Fruit fly (Drosophila melanogaster) whole organism, prepupa: Measurements from ENCODE around the gene Polr2A.

Source experiments
- Blimp-1 ChIP-seq: fragments of 200-800 bp; sonication (Bioruptor generic); optimal IDR thresholded peaks from 3 replicates; lab custom pipeline; 2017; ENCODE audit warnings: missing biosample characterization, missing genetic modification characterization, mild to moderate bottlenecking, moderate library complexity, missing genetic modification reagents
- CG10669 ChIP-seq: fragments of 200-800 bp; sonication (Bioruptor generic); optimal IDR thresholded peaks from 3 replicates; lab custom pipeline; 2018; ENCODE audit warnings: missing biosample characterization, mild to moderate bottlenecking, missing genetic modification characterization, moderate library complexity
- CG11762 ChIP-seq: fragments of 200-800 bp; sonication (Bioruptor generic); optimal IDR thresholded peaks from 3 replicates; lab custom pipeline; 2016; ENCODE audit warnings: missing biosample characterization, missing genetic modification characterization; ENCODE audit not compliant: insufficient read depth
- CG11902 ChIP-seq: fragments of 200-800 bp; sonication (Bioruptor generic); optimal IDR thresholded peaks from 3 replicates; lab custom pipeline; 2016; ENCODE audit warnings: missing biosample characterization, missing genetic modification characterization
- CG15336 ChIP-seq: fragments of 200-800 bp; sonication (Bioruptor generic); IDR thresholded peaks from 2 replicates; pipeline ENCODE4 v1.3.6; 2022; ENCODE audit warnings: missing biosample characterization, missing genetic modification characterization
- CG1621 ChIP-seq: fragments of 200-800 bp; sonication (Bioruptor generic); optimal IDR thresholded peaks from 3 replicates; lab custom pipeline; 2018; ENCODE audit warnings: missing biosample characterization, mild to moderate bottlenecking, missing genetic modification characterization
- CG16779 ChIP-seq: fragments of 200-800 bp; sonication (Bioruptor generic); optimal IDR thresholded peaks from 3 replicates; lab custom pipeline; 2017; ENCODE audit warnings: missing biosample characterization, mild to moderate bottlenecking, missing genetic modification characterization
- CG3032 ChIP-seq: fragments of 200-800 bp; optimal IDR thresholded peaks from 2 replicates; lab custom pipeline; 2019; ENCODE audit warnings: missing biosample characterization, mild to moderate bottlenecking, missing genetic modification characterization, moderate library complexity
- CG31627 ChIP-seq: fragments of 200-800 bp; sonication (Bioruptor generic); optimal IDR thresholded peaks from 3 replicates; lab custom pipeline; 2016; ENCODE audit warnings: missing biosample characterization, missing genetic modification characterization
- CG32006 ChIP-seq: fragments of 200-800 bp; sonication (Bioruptor generic); optimal IDR thresholded peaks from 3 replicates; lab custom pipeline; 2017; ENCODE audit warnings: missing biosample characterization, mild to moderate bottlenecking, missing genetic modification characterization
- CG34406 ChIP-seq: fragments of 200-800 bp; sonication (Bioruptor generic); optimal IDR thresholded peaks from 3 replicates; lab custom pipeline; 2016; ENCODE audit warnings: missing biosample characterization, missing genetic modification characterization
- CG3919 ChIP-seq: fragments of 200-800 bp; sonication (Bioruptor generic); optimal IDR thresholded peaks from 3 replicates; lab custom pipeline; 2016; ENCODE audit warnings: missing biosample characterization, missing genetic modification characterization
- CG4318 ChIP-seq: fragments of 200-800 bp; sonication (Bioruptor generic); optimal IDR thresholded peaks from 3 replicates; lab custom pipeline; 2017; ENCODE audit warnings: missing biosample characterization, mild to moderate bottlenecking, missing genetic modification characterization
- CG6163 ChIP-seq: fragments of 200-800 bp; sonication (Bioruptor generic); IDR thresholded peaks from 3 replicates; pipeline ENCODE4 v1.3.6; 2022; ENCODE audit warnings: missing biosample characterization, missing genetic modification characterization
- CG6276 ChIP-seq: fragments of 200-800 bp; sonication (Bioruptor generic); optimal IDR thresholded peaks from 2 replicates; lab custom pipeline; 2017; ENCODE audit warnings: missing biosample characterization, mild to moderate bottlenecking, missing genetic modification characterization
- CG6792 ChIP-seq: fragments of 200-800 bp; sonication (Bioruptor generic); optimal IDR thresholded peaks from 3 replicates; lab custom pipeline; 2016; ENCODE audit warnings: missing biosample characterization, missing genetic modification characterization
- CG6808 ChIP-seq: fragments of 200-800 bp; sonication (Bioruptor generic); optimal IDR thresholded peaks from 3 replicates; lab custom pipeline; 2017; ENCODE audit warnings: missing biosample characterization, missing genetic modification characterization, mild to moderate bottlenecking, moderate library complexity, missing genetic modification reagents
- CG6854 ChIP-seq: fragments of 200-800 bp; sonication (Bioruptor generic); optimal IDR thresholded peaks from 2 replicates; lab custom pipeline; 2017; ENCODE audit warnings: missing biosample characterization, mild to moderate bottlenecking, missing genetic modification characterization
- CG7368 ChIP-seq: fragments of 200-800 bp; sonication (Bioruptor generic); optimal IDR thresholded peaks from 3 replicates; lab custom pipeline; 2016; ENCODE audit warnings: missing biosample characterization, missing genetic modification characterization
- CG8119 ChIP-seq: fragments of 200-800 bp; sonication (Bioruptor generic); IDR thresholded peaks from 3 replicates; pipeline ENCODE4 v1.3.6; 2022; ENCODE audit warnings: missing biosample characterization, missing genetic modification characterization
- CG8319 ChIP-seq: fragments of 200-800 bp; sonication (Bioruptor generic); optimal IDR thresholded peaks from 3 replicates; lab custom pipeline; 2016; ENCODE audit warnings: missing biosample characterization, missing genetic modification characterization
- CG8632 ChIP-seq: fragments of 200-800 bp; sonication (Bioruptor generic); optimal IDR thresholded peaks from 3 replicates; lab custom pipeline; 2016; ENCODE audit warnings: missing biosample characterization, missing genetic modification characterization
- CG9139 ChIP-seq: fragments of 200-800 bp; sonication (Bioruptor generic); optimal IDR thresholded peaks from 3 replicates; lab custom pipeline; 2017; ENCODE audit warnings: missing biosample characterization, mild to moderate bottlenecking, missing genetic modification characterization
- Eip78C ChIP-seq: fragments of 200-800 bp; sonication (Bioruptor generic); peaks from one replicate; lab custom pipeline; 2016; ENCODE audit warnings: missing biosample characterization, missing genetic modification characterization
- Eip93F ChIP-seq: fragments of 200-800 bp; sonication (Bioruptor generic); optimal IDR thresholded peaks from 2 replicates; lab custom pipeline; 2016; ENCODE audit warnings: missing biosample characterization, mild to moderate bottlenecking, missing genetic modification characterization
- Ets21C ChIP-seq: fragments of 200-800 bp; sonication (Bioruptor generic); optimal IDR thresholded peaks from 3 replicates; lab custom pipeline; 2016; ENCODE audit warnings: missing biosample characterization, missing genetic modification characterization
- Ets96B ChIP-seq: fragments of 200-800 bp; optimal IDR thresholded peaks from 2 replicates; lab custom pipeline; 2019; ENCODE audit warnings: missing biosample characterization, mild to moderate bottlenecking, missing genetic modification characterization, moderate library complexity
- Hr38 ChIP-seq: sonication (Bioruptor generic); optimal IDR thresholded peaks from 2 replicates; lab custom pipeline; 2016; ENCODE audit warnings: missing biosample characterization, missing genetic modification characterization
- Hr39 ChIP-seq: fragments of 200-800 bp; sonication (Bioruptor generic); optimal IDR thresholded peaks from 2 replicates; lab custom pipeline; 2016; ENCODE audit warnings: missing biosample characterization, missing genetic modification characterization
- Lpt ChIP-seq: fragments of 200-800 bp; sonication (Bioruptor generic); optimal IDR thresholded peaks from 3 replicates; lab custom pipeline; 2016; ENCODE audit warnings: missing biosample characterization, missing genetic modification characterization
- OdsH ChIP-seq: fragments of 200-800 bp; sonication (Bioruptor generic); optimal IDR thresholded peaks from 3 replicates; lab custom pipeline; 2016; ENCODE audit warnings: missing biosample characterization, missing genetic modification characterization
- Smox ChIP-seq: fragments of 200-800 bp; sonication (Bioruptor generic); optimal IDR thresholded peaks from 3 replicates; lab custom pipeline; 2016; ENCODE audit warnings: missing biosample characterization, missing genetic modification characterization
- Sox102F ChIP-seq: fragments of 200-800 bp; sonication (Bioruptor generic); optimal IDR thresholded peaks from 2 replicates; lab custom pipeline; 2016; ENCODE audit warnings: missing biosample characterization, mild to moderate bottlenecking, missing genetic modification characterization
- Sox14 ChIP-seq: fragments of 200-800 bp; sonication (Bioruptor generic); optimal IDR thresholded peaks from 3 replicates; lab custom pipeline; 2016; ENCODE audit warnings: missing biosample characterization, missing genetic modification characterization
- achi ChIP-seq: fragments of 200-800 bp; sonication (Bioruptor generic); optimal IDR thresholded peaks from 3 replicates; lab custom pipeline; 2016; ENCODE audit warnings: missing biosample characterization, missing genetic modification characterization
- acj6 ChIP-seq: fragments of 200-800 bp; sonication (Bioruptor generic); optimal IDR thresholded peaks from 3 replicates; lab custom pipeline; 2016; ENCODE audit warnings: missing biosample characterization, missing genetic modification characterization
- cyc ChIP-seq: fragments of 200-800 bp; sonication (Bioruptor generic); optimal IDR thresholded peaks from 3 replicates; lab custom pipeline; 2016; ENCODE audit warnings: missing biosample characterization, missing genetic modification characterization
- eg ChIP-seq: fragments of 200-800 bp; sonication (Bioruptor generic); IDR thresholded peaks from 3 replicates; pipeline ENCODE4 v1.3.6; 2022; ENCODE audit warnings: missing biosample characterization, missing genetic modification characterization
- esn ChIP-seq: fragments of 200-800 bp; sonication (Bioruptor generic); optimal IDR thresholded peaks from 2 replicates; lab custom pipeline; 2016; ENCODE audit warnings: missing biosample characterization, mild to moderate bottlenecking, missing genetic modification characterization, moderate library complexity
- fd59A ChIP-seq: fragments of 200-800 bp; sonication (Bioruptor generic); optimal IDR thresholded peaks from 2 replicates; lab custom pipeline; 2017; ENCODE audit warnings: missing biosample characterization, mild to moderate bottlenecking, missing genetic modification characterization, missing genetic modification reagents
- fd85E ChIP-seq: fragments of 200-800 bp; sonication (Bioruptor generic); optimal IDR thresholded peaks from 3 replicates; lab custom pipeline; 2016; ENCODE audit warnings: missing biosample characterization, missing genetic modification characterization
- pdm3 ChIP-seq: fragments of 200-800 bp; sonication (Bioruptor generic); optimal IDR thresholded peaks from 3 replicates; lab custom pipeline; 2016; ENCODE audit warnings: missing biosample characterization, missing genetic modification characterization
- ss ChIP-seq, 2 experiments: fragments of 200-800 bp; sonication (Bioruptor generic); optimal IDR thresholded peaks; 2 replicates in 1 of 2; 3 replicates in 1 of 2; lab custom pipeline; 2017 to 2018; ENCODE audit warnings: mild to moderate bottlenecking in 2 of 2, missing biosample characterization in 2 of 2, missing genetic modification characterization in 2 of 2, moderate library complexity in 1 of 2
- svp ChIP-seq: fragments of 200-800 bp; sonication (Bioruptor generic); peaks from one replicate; lab custom pipeline; 2016; ENCODE audit warnings: missing biosample characterization, missing genetic modification characterization
- topi ChIP-seq: fragments of 200-800 bp; sonication (Bioruptor generic); optimal IDR thresholded peaks from 3 replicates; lab custom pipeline; 2016; ENCODE audit warnings: missing biosample characterization, missing genetic modification characterization
- vri ChIP-seq: fragments of 200-800 bp; sonication (Bioruptor generic); optimal IDR thresholded peaks from 3 replicates; lab custom pipeline; 2016; ENCODE audit warnings: missing biosample characterization, mild to moderate bottlenecking, missing genetic modification characterization

Gene Polr2A

DNA sequence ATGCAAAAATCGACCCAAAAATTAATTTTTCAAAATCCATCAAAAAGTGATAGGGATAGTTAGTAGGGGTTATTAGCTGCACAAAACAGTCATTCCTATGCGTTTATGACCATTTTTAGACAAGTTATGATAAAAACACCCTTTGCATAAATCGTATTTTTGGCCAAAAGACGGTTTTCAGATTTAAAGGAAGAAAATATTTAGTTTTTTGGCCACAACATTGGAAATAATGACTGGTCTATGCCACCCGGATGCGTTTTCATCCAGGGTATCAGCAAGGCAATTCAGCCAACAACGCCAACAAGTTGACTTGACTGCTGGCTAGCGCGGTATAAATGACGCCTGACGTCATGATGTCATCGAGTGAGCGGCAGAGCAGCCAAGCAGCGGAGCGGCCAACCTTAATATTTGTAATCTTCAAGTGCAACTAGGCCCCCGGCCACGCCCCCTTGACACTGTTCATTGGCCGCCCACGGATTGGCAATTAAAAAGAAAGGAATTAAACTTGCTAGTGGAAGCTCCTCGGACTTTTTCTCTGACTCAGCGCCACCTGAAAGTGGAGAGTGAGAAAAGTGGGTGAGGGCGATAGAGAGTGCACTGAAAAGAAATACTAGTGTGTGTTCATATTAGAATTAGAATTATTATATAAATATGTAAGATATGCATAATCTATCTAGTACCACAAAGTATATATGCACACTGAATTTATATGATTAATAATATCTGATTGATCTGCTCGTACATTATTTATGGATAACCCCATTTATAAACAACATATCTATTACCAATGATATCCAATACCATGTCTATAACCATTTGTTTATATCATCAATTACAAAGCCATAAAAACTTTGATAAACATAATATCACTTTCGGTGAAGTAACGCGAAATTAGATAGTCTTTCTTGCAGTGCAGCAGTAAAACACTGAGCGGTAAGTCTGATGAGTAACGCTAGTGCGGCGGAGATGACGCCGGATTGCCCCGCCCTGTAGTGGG, 10.1 kb downstream of the Polr2A start (continued):
- TF ChIP-seq CG9139 (peak; percentile 70), OdsH (GFP tag; lab: Kevin White, UChicago) (peak; percentile 85), fd85E (peak; percentile 50), acj6 (GFP tag; lab: Kevin White, UChicago) (peak; percentile 85), CG3919 (GFP tag; lab: Kevin White, UChicago) (peak; percentile 85), Blimp-1 (peak; percentile 65), CG34406 (GFP tag; lab: Kevin White, UChicago) (peak; percentile 88), CG31627 (GFP tag; lab: Kevin White, UChicago) (peak; percentile 58), CG7368 (peak; percentile 74), fd59A (peak; percentile 76), CG6163 (GFP tag; lab: Robert Waterston, UW) (peak; percentile 45; the same call in 1 of the 3 replicates)

DNA sequence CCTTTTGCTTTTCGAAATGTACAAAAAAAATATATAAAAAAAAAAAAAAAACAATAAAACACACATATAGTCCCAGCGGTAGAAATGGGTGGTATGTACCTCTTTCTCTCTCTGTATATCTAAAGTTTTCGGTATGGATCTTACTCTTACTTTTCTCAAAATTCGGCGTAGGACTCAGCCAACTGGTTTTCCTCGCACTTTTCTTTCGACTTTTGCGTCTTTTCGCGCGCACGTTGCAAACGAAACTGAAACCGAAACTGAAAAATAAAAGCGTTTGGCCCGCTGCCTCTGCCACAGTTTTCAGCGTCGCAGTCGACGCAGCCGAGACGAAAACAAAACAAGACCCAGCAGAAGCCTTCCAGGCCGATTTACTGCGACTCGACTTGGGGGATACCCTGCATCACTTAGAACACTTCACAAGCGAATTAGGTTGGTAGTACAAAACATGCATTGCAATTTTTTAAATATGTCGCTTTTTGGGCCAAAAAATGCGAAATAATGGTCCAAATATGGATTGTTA, 11.7 kb downstream of the Polr2A start, which contains the start of gene CG1572:
CG1572 (minus strand) TSS at position 266 of the 520 bp plus-strand sequence.
- TF ChIP-seq CG4318 (GFP tag; lab: Kevin White, UChicago): no peak
- no peak for TF ChIP-seq CG11902 (GFP tag; lab: Kevin White, UChicago)
- TF ChIP-seq Hr38 (GFP tag; lab: Kevin White, UChicago): no peak
- no peak for TF ChIP-seq CG1621 (tag; lab: Kevin White, UChicago)
- TF ChIP-seq CG10669 (GFP tag; lab: Kevin White, UChicago): no peak
- peak; percentile 52; the same call in 2 of the 3 replicates for TF ChIP-seq eg (GFP tag; lab: Robert Waterston, UW)
- TF ChIP-seq CG8119: peak; percentile 45; the same call in 1 of the 3 replicates
- no peak for TF ChIP-seq Sox14 (GFP tag; lab: Kevin White, UChicago)
- no peak for TF ChIP-seq CG16779 (tag; lab: Kevin White, UChicago)
- no peak for TF ChIP-seq Hr39
- no peak for TF ChIP-seq CG9139
- peak; percentile 14 for TF ChIP-seq achi (GFP tag; lab: Kevin White, UChicago)
- no peak for TF ChIP-seq CG3919 (GFP tag; lab: Kevin White, UChicago)
- no peak for TF ChIP-seq CG8319 (GFP tag; lab: Kevin White, UChicago)
- TF ChIP-seq CG6276 (GFP tag; lab: Kevin White, UChicago): peak; percentile 6
- no peak for TF ChIP-seq ss (GFP tag; optimal IDR thresholded peaks at IDR 0.05; lab: Kevin White, UChicago)
- TF ChIP-seq Lpt (GFP tag; lab: Kevin White, UChicago): peak; percentile 11
- peak; percentile 50 for TF ChIP-seq CG6854
- TF ChIP-seq esn (GFP tag; lab: Kevin White, UChicago): peak; percentile 53
- peak; percentile 8 for TF ChIP-seq CG32006 (GFP tag; lab: Kevin White, UChicago)
- TF ChIP-seq CG34406 (GFP tag; lab: Kevin White, UChicago): no peak
- TF ChIP-seq Ets21C: no peak
- no peak for TF ChIP-seq CG6808 (GFP tag; lab: Kevin White, UChicago)
- no peak for TF ChIP-seq CG11762 (GFP tag; lab: Kevin White, UChicago)
- peak; percentile 69 for TF ChIP-seq vri (GFP tag; lab: Kevin White, UChicago)
- TF ChIP-seq Eip78C (GFP tag; lab: Kevin White, UChicago): peak; percentile 85
- TF ChIP-seq acj6 (GFP tag; lab: Kevin White, UChicago): no peak
- no peak for TF ChIP-seq pdm3 (GFP tag; lab: Kevin White, UChicago)
- TF ChIP-seq CG6792: no peak
- no peak for TF ChIP-seq Ets96B (tag; lab: Kevin White, UChicago)
- peak; percentile 23 for TF ChIP-seq Smox (GFP tag; lab: Kevin White, UChicago)
- TF ChIP-seq svp (GFP tag; lab: Kevin White, UChicago): peak; percentile 67
- TF ChIP-seq cyc (GFP tag; lab: Kevin White, UChicago): no peak
- no peak for TF ChIP-seq CG3032 (tag; lab: Kevin White, UChicago)
- peak; percentile 5 for TF ChIP-seq topi
- TF ChIP-seq CG8632: no peak
- TF ChIP-seq Eip93F (GFP tag; lab: Kevin White, UChicago): peak; percentile 16
- TF ChIP-seq Sox102F: peak; percentile 56
- TF ChIP-seq CG15336 (GFP tag; lab: Robert Waterston, UW): peak; percentile 15; the same call in 1 of the 2 replicates
- no peak for TF ChIP-seq OdsH (GFP tag; lab: Kevin White, UChicago)
- no peak for TF ChIP-seq fd59A
- no peak for TF ChIP-seq CG7368
